Fruit fly (Drosophila melanogaster): ENCODE data around the gene CG13708.

Gene CG13708

dm6 chr3L:4840039-4840939 lies 6.9 kb upstream of the CG13708 start, which contains the start of gene CG13707 (continued):
- no peak for TF ChIP-seq bsh (GFP tag; optimal IDR thresholded peaks at IDR 0.05)
- no peak for TF ChIP-seq Abd-B (GFP tag; optimal IDR thresholded peaks at IDR 0.05)
- no peak for TF ChIP-seq hbn (GFP tag; IDR thresholded peaks at IDR 0.05; ENCODE audit: partially characterized antibody)
- no peak for TF ChIP-seq jing (GFP tag; optimal IDR thresholded peaks at IDR 0.05)
- no peak for TF ChIP-seq tna (GFP tag; IDR thresholded peaks at IDR 0.05; ENCODE audit: partially characterized antibody)
- no peak for TF ChIP-seq lov (optimal IDR thresholded peaks at IDR 0.05)
- TF ChIP-seq lov (GFP tag; IDR thresholded peaks at IDR 0.05): 0 out of 3 replicates have a peak, but pooled peaks have one; percentile 26
- peak; percentile 8 for TF ChIP-seq dmrt99B (tag; optimal IDR thresholded peaks at IDR 0.05)
- TF ChIP-seq Max (GFP tag; optimal IDR thresholded peaks at IDR 0.05): no peak
- TF ChIP-seq ash1 (GFP tag; optimal IDR thresholded peaks at IDR 0.05): no peak
- no peak for TF ChIP-seq sd (tag; optimal IDR thresholded peaks at IDR 0.05)
- no peak for TF ChIP-seq CG18476 (GFP tag; optimal IDR thresholded peaks at IDR 0.05)
- TF ChIP-seq CG18619 (GFP tag; optimal IDR thresholded peaks at IDR 0.05): no peak
- TF ChIP-seq Adf1 (GFP tag; IDR thresholded peaks at IDR 0.05): no peak
- no peak for TF ChIP-seq HLH4C (GFP tag; IDR thresholded peaks at IDR 0.05; ENCODE audit: partially characterized antibody)
- TF ChIP-seq Pdp1 (GFP tag; optimal IDR thresholded peaks at IDR 0.05): peak in 1 of 2 experiments; percentile 56
- no peak for TF ChIP-seq ato (GFP tag; IDR thresholded peaks at IDR 0.05; ENCODE audit: partially characterized antibody)
- TF ChIP-seq Rx (GFP tag; IDR thresholded peaks at IDR 0.05): peak; percentile 46; the same call in 1 of the 2 replicates
- no peak for TF ChIP-seq kni (GFP tag; optimal IDR thresholded peaks at IDR 0.05)
- no peak for TF ChIP-seq CG5245 (GFP tag; optimal IDR thresholded peaks at IDR 0.05)
- TF ChIP-seq CG31224 (GFP tag; IDR thresholded peaks at IDR 0.05): no peak
- no peak for TF ChIP-seq nerfin-1 (tag; optimal IDR thresholded peaks at IDR 0.05)
- TF ChIP-seq gfzf (GFP tag; optimal IDR thresholded peaks at IDR 0.05): peak; percentile 35
- no peak for TF ChIP-seq NfI (GFP tag; optimal IDR thresholded peaks at IDR 0.05)
- no peak for TF ChIP-seq corto (GFP tag; optimal IDR thresholded peaks at IDR 0.05)
- TF ChIP-seq fu2 (GFP tag; optimal IDR thresholded peaks at IDR 0.05): no peak
- TF ChIP-seq CG2712 (tag; optimal IDR thresholded peaks at IDR 0.05): no peak
- TF ChIP-seq pzg (GFP tag; optimal IDR thresholded peaks at IDR 0.05): peak; percentile 23
- no peak for TF ChIP-seq rib (GFP tag; IDR thresholded peaks at IDR 0.05)
- TF ChIP-seq CG7271 (tag; optimal IDR thresholded peaks at IDR 0.05): no peak
- peak; percentile 15; the same call in 1 of the 3 replicates for TF ChIP-seq vnd (GFP tag; IDR thresholded peaks at IDR 0.05; ENCODE audit: partially characterized antibody)
- no peak for TF ChIP-seq Myb (GFP tag; optimal IDR thresholded peaks at IDR 0.05)
- TF ChIP-seq CG10462 (GFP tag; optimal IDR thresholded peaks at IDR 0.05): no peak
- no peak for TF ChIP-seq Oaz (GFP tag; IDR thresholded peaks at IDR 0.05)
- no peak for TF ChIP-seq Oli (tag; optimal IDR thresholded peaks at IDR 0.05)
- TF ChIP-seq otp (GFP tag; IDR thresholded peaks at IDR 0.05): 0 out of 3 replicates have a peak, but pooled peaks have one; percentile 16
- TF ChIP-seq ro (GFP tag; IDR thresholded peaks at IDR 0.05): no peak
- no peak for TF ChIP-seq CG13123 (GFP tag; optimal IDR thresholded peaks at IDR 0.05)

- TF ChIP-seq nom (GFP tag; optimal IDR thresholded peaks at IDR 0.05) (peak; percentile 70), Drgx (GFP tag; IDR thresholded peaks at IDR 0.05) (peak; percentile 67; the same call in 1 of the 2 replicates), CG6689 (GFP tag; IDR thresholded peaks at IDR 0.05) (no peak), dan (GFP tag; IDR thresholded peaks at IDR 0.05) (no peak)
Observed at dm6 chr3L:4836353-4836752, 3.0 kb upstream of the CG13708 start.
